Worm (Caenorhabditis elegans): ENCODE results near the gene unc-1.

Gene unc-1

ce11 chrX:1010627-1011452 lies 51.4 kb downstream of the unc-1 start:
- TF ChIP-seq rcor-1 (GFP tag; IDR thresholded peaks at IDR 0.05) (no peak), rec-8 (tag; optimal IDR thresholded peaks at IDR 0.05) (peak in 1 of 2 experiments; percentile 15), snpc-3.4 (tag; optimal IDR thresholded peaks at IDR 0.05) (no peak), atf-7 (tag; optimal IDR thresholded peaks at IDR 0.05) (peak; percentile 37), attf-5 (GFP tag; optimal IDR thresholded peaks at IDR 0.05) (no peak), K11D2.4 (GFP tag; IDR thresholded peaks at IDR 0.05) (peak; percentile 59; the same call in 1 of the 2 replicates), F49E8.2 (tag; optimal IDR thresholded peaks at IDR 0.05; ENCODE audit: insufficient read depth) (no peak), repo-1 (tag; optimal IDR thresholded peaks at IDR 0.05) (peak; percentile 45), K12H6.12 (tag; optimal IDR thresholded peaks at IDR 0.05) (peak; percentile 13), snpc-1.3 (tag; optimal IDR thresholded peaks at IDR 0.05; ENCODE audit: insufficient read depth) (no peak), Y67H2A.10 (GFP tag; conservative IDR thresholded peaks at IDR 0.05) (0 out of 2 replicates have a peak, but pooled peaks have one; percentile 9), lin-35 (GFP tag; optimal IDR thresholded peaks at IDR 0.05) (no peak), ceh-91 (GFP tag; IDR thresholded peaks at IDR 0.05) (no peak), ceh-79 (tag; optimal IDR thresholded peaks at IDR 0.05) (no peak), F57A8.1 (GFP tag; optimal IDR thresholded peaks at IDR 0.05) (no peak), athp-1 (tag; optimal IDR thresholded peaks at IDR 0.05) (no peak), pha-4 (tag; optimal IDR thresholded peaks at IDR 0.05) (no peak), Y53G8AR.9 (GFP tag; conservative IDR thresholded peaks at IDR 0.05) (peak; percentile 65; the same call in 1 of the 2 replicates), cebp-2 (GFP tag; IDR thresholded peaks at IDR 0.05) (no peak), him-1 (tag; optimal IDR thresholded peaks at IDR 0.05) (no peak), mxl-1 (tag; optimal IDR thresholded peaks at IDR 0.05) (no peak), C17E4.6 (GFP tag; IDR thresholded peaks at IDR 0.05) (no peak), rpc-1 (optimal IDR thresholded peaks at IDR 0.05) (no peak), rpc-1 (tag; optimal IDR thresholded peaks at IDR 0.05) (no peak), lin-26 (GFP tag; IDR thresholded peaks at IDR 0.05) (peak; percentile 63), ama-1 (optimal IDR thresholded peaks at IDR 0.05) (peak; percentile 56), ama-1 (GFP tag; optimal IDR thresholded peaks at IDR 0.05) (no peak), hrde-1 (tag; optimal IDR thresholded peaks at IDR 0.05; ENCODE audit: borderline replicate concordance) (no peak), let-607 (tag; optimal IDR thresholded peaks at IDR 0.05) (peak in 1 of 2 experiments; percentile 60), lsl-1 (GFP tag; optimal IDR thresholded peaks at IDR 0.05) (no peak), somi-1 (GFP tag; optimal IDR thresholded peaks at IDR 0.05) (peak; percentile 24), bed-1 (GFP tag; IDR thresholded peaks at IDR 0.05) (no peak), aptf-2 (GFP tag; conservative IDR thresholded peaks at IDR 0.05) (0 out of 2 replicates have a peak, but pooled peaks have one; percentile 17), F55B11.4 (tag; optimal IDR thresholded peaks at IDR 0.05; ENCODE audit: borderline replicate concordance, insufficient read depth) (no peak), ztf-25 (GFP tag; IDR thresholded peaks at IDR 0.05) (0 out of 2 replicates have a peak, but pooled peaks have one; percentile 17), tbx-9 (tag; optimal IDR thresholded peaks at IDR 0.05; ENCODE audit: borderline replicate concordance) (no peak), ztf-3 (GFP tag; optimal IDR thresholded peaks at IDR 0.05) (no peak), let-526 (GFP tag; IDR thresholded peaks at IDR 0.05) (peak; percentile 55; the same call in 1 of the 2 replicates), tlf-1 (GFP tag; optimal IDR thresholded peaks at IDR 0.05) (peak; percentile 51), F57C9.4 (tag; optimal IDR thresholded peaks at IDR 0.05) (peak; percentile 29), efl-1 (GFP tag; optimal IDR thresholded peaks at IDR 0.05) (no peak), fkh-3 (tag; optimal IDR thresholded peaks at IDR 0.05) (no peak), Y56A3A.18 (GFP tag; IDR thresholded peaks at IDR 0.05) (0 out of 2 replicates have a peak, but pooled peaks have one; percentile 20), F10E7.11 (tag; optimal IDR thresholded peaks at IDR 0.05) (no peak), zim-3 (tag; optimal IDR thresholded peaks at IDR 0.05) (no peak), F52B5.7 (tag; optimal IDR thresholded peaks at IDR 0.05) (no peak)

Data from whole organism, young adult.